Worm (Caenorhabditis elegans) whole organism, L4/young adult: ENCODE results near the gene mrpl-28.

Source experiments
- W03F9.2 ChIP-seq: fragments of 150-350 bp; optimal IDR thresholded peaks from 2 replicates; lab custom pipeline; 2014; ENCODE audit warnings: missing biosample characterization, missing genetic modification characterization
- him-1 ChIP-seq: sonication (generic microtip); optimal IDR thresholded peaks from 2 replicates; lab custom pipeline; 2016; ENCODE audit warnings: missing genotype, missing genetic modification reagents, missing genetic modification characterization, missing compliant biosample characterization

DNA sequence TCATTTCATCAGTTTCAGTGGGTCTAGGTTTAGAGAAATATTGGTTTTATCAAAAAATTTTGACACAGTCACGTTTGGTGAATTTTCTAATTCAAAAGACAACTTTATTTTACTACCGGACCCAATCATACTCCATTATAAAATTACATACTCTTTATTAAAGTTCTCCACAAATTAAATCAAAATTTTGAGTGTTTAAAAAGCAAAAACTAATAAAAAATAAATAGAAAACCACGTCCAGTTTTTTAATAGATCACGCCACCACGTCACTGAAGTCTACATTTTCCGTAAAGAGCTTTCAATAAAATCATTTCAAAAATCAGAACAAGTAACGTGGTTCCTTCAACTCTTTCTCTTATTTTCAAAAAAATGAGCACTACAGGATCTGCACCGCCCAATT is 49.9 kb downstream of the mrpl-28 start, which contains the start of gene txt-1:
- no peak for TF ChIP-seq W03F9.2 (tag; lab: Kevin White, UChicago)
- TF ChIP-seq him-1 (tag; lab: Kevin White, UChicago) = no peak
